Worm (Caenorhabditis elegans): ENCODE measurements around the gene Y51B9A.5.

The Y51B9A.5 gene

DNA sequence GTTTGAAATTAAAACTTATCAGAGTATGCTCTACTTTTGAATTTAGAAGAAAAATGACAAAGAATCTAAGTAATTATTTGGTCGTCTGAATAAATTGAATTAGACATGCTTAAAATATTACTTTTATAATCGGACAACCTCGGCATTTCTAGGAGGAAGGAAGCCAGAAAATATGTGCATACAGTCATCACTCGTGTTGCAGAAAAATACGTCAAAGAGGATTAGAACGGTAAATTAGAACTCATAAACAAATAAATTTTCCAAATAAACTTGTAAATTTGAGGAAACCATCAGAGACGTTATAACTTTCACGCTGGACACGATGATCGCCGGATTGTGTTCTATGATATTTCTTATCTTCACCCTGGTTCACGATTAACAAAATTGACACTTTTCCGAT, 50.4 kb downstream of the Y51B9A.5 start, which contains the start of gene chil-19:
Gene chil-19, minus strand, starts transcription at position 101 of the 400 bp plus-strand sequence.
- no peak for TF ChIP-seq cnd-1 (tag; optimal IDR thresholded peaks at IDR 0.05)
- TF ChIP-seq nhr-2 (tag; optimal IDR thresholded peaks at IDR 0.05) = no peak
- no peak for TF ChIP-seq lin-32 (GFP tag; optimal IDR thresholded peaks at IDR 0.05)
- TF ChIP-seq lin-13 (tag; optimal IDR thresholded peaks at IDR 0.05) = no peak
- no peak for TF ChIP-seq unc-120 (tag; optimal IDR thresholded peaks at IDR 0.05; ENCODE audit: poor library complexity, severe bottlenecking)
- TF ChIP-seq ceh-83 (GFP tag; optimal IDR thresholded peaks at IDR 0.05) = no peak
- TF ChIP-seq mab-5 (tag; optimal IDR thresholded peaks at IDR 0.05) = no peak
- TF ChIP-seq blmp-1 (tag; optimal IDR thresholded peaks at IDR 0.05) = no peak
